Worm (Caenorhabditis elegans) whole organism, mixed stage, embryonic: ENCODE data around the gene F29G6.1.
A peak's percentile ranks its signal among the peaks of the same experiment; 100 is the strongest.

Experiments
- M03D4.4 ChIP-seq: sonication (generic microtip); optimal IDR thresholded peaks from 2 replicates; lab custom pipeline; 2017; ENCODE audit warnings: mild to moderate bottlenecking, missing genetic modification characterization, missing compliant biosample characterization
- blmp-1 ChIP-seq: fragments of 150-350 bp; optimal IDR thresholded peaks from 2 replicates; lab custom pipeline; 2014; ENCODE audit warnings: missing biosample characterization, missing genetic modification characterization
- ceh-39 ChIP-seq: fragments of 150-350 bp; optimal IDR thresholded peaks from 2 replicates; lab custom pipeline; 2014; ENCODE audit warnings: missing biosample characterization, missing genetic modification characterization
- ces-1 ChIP-seq: fragments of 150-350 bp; optimal IDR thresholded peaks from 2 replicates; lab custom pipeline; 2014; ENCODE audit warnings: missing biosample characterization, missing genetic modification reagents, missing genetic modification characterization
- cnd-1 ChIP-seq: fragments of 200-800 bp; sonication (Bioruptor generic); optimal IDR thresholded peaks from 2 replicates; lab custom pipeline; 2018; ENCODE audit warnings: mild to moderate bottlenecking, missing genetic modification characterization, missing compliant biosample characterization
- elt-1 ChIP-seq: sonication (generic microtip); optimal IDR thresholded peaks from 2 replicates; lab custom pipeline; 2017; ENCODE audit warnings: missing genetic modification characterization, mild to moderate bottlenecking, missing compliant biosample characterization, antibody characterized with exemption, moderate library complexity, borderline replicate concordance; ENCODE audit not compliant: insufficient read depth
- elt-3 ChIP-seq: fragments of 150-350 bp; optimal IDR thresholded peaks from 2 replicates; lab custom pipeline; 2014; ENCODE audit warnings: missing biosample characterization, missing genetic modification characterization
- flh-1 ChIP-seq: fragments of 200-800 bp; sonication (Bioruptor generic); optimal IDR thresholded peaks from 2 replicates; lab custom pipeline; 2018; ENCODE audit warnings: mild to moderate bottlenecking, missing genetic modification characterization, moderate library complexity, missing compliant biosample characterization
- ham-2 ChIP-seq: fragments of 200-800 bp; sonication (Bioruptor generic); optimal IDR thresholded peaks from 2 replicates; lab custom pipeline; 2018; ENCODE audit warnings: mild to moderate bottlenecking, missing genetic modification characterization, missing compliant biosample characterization
- hlh-1 ChIP-seq: fragments of 150-350 bp; optimal IDR thresholded peaks from 2 replicates; lab custom pipeline; 2014; ENCODE audit warnings: missing biosample characterization, missing genetic modification reagents, missing genetic modification characterization
- lin-13 ChIP-seq: fragments of 150-350 bp; optimal IDR thresholded peaks from 2 replicates; lab custom pipeline; 2014; ENCODE audit warnings: missing biosample characterization, missing genetic modification characterization
- lsy-2 ChIP-seq: fragments of 150-350 bp; optimal IDR thresholded peaks from 2 replicates; lab custom pipeline; 2014; ENCODE audit warnings: missing biosample characterization, missing genetic modification characterization
- mab-5 ChIP-seq: fragments of 150-350 bp; optimal IDR thresholded peaks from 2 replicates; lab custom pipeline; 2014; ENCODE audit warnings: missing biosample characterization, missing genetic modification characterization
- mep-1 ChIP-seq: fragments of 150-350 bp; optimal IDR thresholded peaks from 2 replicates; lab custom pipeline; 2017; ENCODE audit warnings: missing biosample characterization, missing genetic modification reagents, missing genetic modification characterization, inconsistent platforms
- mls-2 ChIP-seq: sonication (generic microtip); optimal IDR thresholded peaks from 2 replicates; lab custom pipeline; 2016; ENCODE audit warnings: mild to moderate bottlenecking, missing genetic modification characterization, moderate library complexity, missing compliant biosample characterization
- nhr-12 ChIP-seq: fragments of 150-350 bp; optimal IDR thresholded peaks from 2 replicates; lab custom pipeline; 2014; ENCODE audit warnings: missing biosample characterization, missing genetic modification characterization
- nhr-237 ChIP-seq: fragments of 150-350 bp; optimal IDR thresholded peaks from 2 replicates; lab custom pipeline; 2014; ENCODE audit warnings: missing biosample characterization, missing genetic modification characterization
- nhr-28 ChIP-seq: fragments of 150-350 bp; optimal IDR thresholded peaks from 2 replicates; lab custom pipeline; 2014; ENCODE audit warnings: missing biosample characterization, missing genetic modification characterization
- nhr-76 ChIP-seq: sonication (generic microtip); optimal IDR thresholded peaks from 2 replicates; lab custom pipeline; 2017; ENCODE audit warnings: missing biosample characterization, missing genetic modification characterization
- sem-2 ChIP-seq: fragments of 200-800 bp; sonication (Bioruptor generic); optimal IDR thresholded peaks from 2 replicates; lab custom pipeline; 2018; ENCODE audit warnings: mild to moderate bottlenecking, missing genetic modification characterization, missing compliant biosample characterization
- sptf-1 ChIP-seq: sonication (generic microtip); optimal IDR thresholded peaks from 2 replicates; lab custom pipeline; 2017; ENCODE audit warnings: mild to moderate bottlenecking, missing genetic modification characterization, moderate library complexity, missing compliant biosample characterization
- tbx-8 ChIP-seq: fragments of 200-800 bp; sonication (Bioruptor generic); optimal IDR thresholded peaks from 2 replicates; lab custom pipeline; 2018; ENCODE audit warnings: mild to moderate bottlenecking, missing genetic modification characterization, moderate library complexity, missing compliant biosample characterization
- unc-120 ChIP-seq: sonication (generic microtip); optimal IDR thresholded peaks from 2 replicates; lab custom pipeline; 2017; ENCODE audit warnings: missing genetic modification characterization, missing compliant biosample characterization; ENCODE audit not compliant: poor library complexity, severe bottlenecking
- unc-39 ChIP-seq: fragments of 150-350 bp; optimal IDR thresholded peaks from 2 replicates; lab custom pipeline; 2014; ENCODE audit warnings: missing biosample characterization, missing genetic modification characterization
- unc-62 ChIP-seq: fragments of 150-350 bp; optimal IDR thresholded peaks from 2 replicates; lab custom pipeline; 2014; ENCODE audit warnings: missing biosample characterization, missing genetic modification reagents, missing genetic modification characterization
- zip-8 ChIP-seq: fragments of 150-350 bp; optimal IDR thresholded peaks from 2 replicates; lab custom pipeline; 2014; ENCODE audit warnings: missing biosample characterization, missing genetic modification characterization

F29G6.1 gene

ce11 chrX:11548308-11548707, 46.2 kb downstream of the F29G6.1 start, which contains the start of gene mig-2:
TSS of gene mig-2 (plus strand) at chrX:11548608.
- no peak for TF ChIP-seq unc-39
- TF ChIP-seq blmp-1, result no peak
- no peak for TF ChIP-seq mep-1 (tag; lab: Kevin White, UChicago)
- no peak for TF ChIP-seq nhr-12 (tag; lab: Kevin White, UChicago)
- TF ChIP-seq nhr-237, result no peak
- TF ChIP-seq sptf-1, result no peak
- no peak for TF ChIP-seq ces-1 (GFP tag; lab: Kevin White, UChicago)
- TF ChIP-seq flh-1 (GFP tag; lab: Kevin White, UChicago), result no peak
- no peak for TF ChIP-seq sem-2 (GFP tag; lab: Kevin White, UChicago)
- no peak for TF ChIP-seq unc-62 (GFP tag; lab: Kevin White, UChicago)

DNA sequence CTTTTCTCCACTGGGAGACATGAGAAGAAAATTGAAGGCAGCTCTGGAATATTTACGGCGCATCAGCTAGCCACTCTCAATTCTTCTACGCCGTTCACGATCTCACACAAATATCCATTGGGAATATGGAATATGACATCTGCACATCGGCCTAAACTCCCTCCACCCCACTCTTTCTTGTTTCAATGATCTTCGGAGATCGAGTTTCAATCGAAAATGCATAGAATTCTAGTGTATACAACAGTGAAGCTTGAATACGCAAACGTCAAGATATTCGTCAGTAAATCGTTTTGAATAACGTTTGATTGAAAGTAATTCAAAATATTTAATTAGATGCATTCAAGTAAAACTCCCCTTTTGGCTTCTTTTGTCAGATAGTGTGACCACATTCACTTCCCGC, 49.7 kb downstream of the F29G6.1 start:
- TF ChIP-seq elt-3 (no peak), ces-1 (GFP tag; lab: Kevin White, UChicago) (no peak)

- no peak for TF ChIP-seq mls-2 (tag; lab: Kevin White, UChicago)
- TF ChIP-seq ces-1 (GFP tag; lab: Kevin White, UChicago), result peak; percentile 80
Observed at ce11 chrX:11552879-11553278, 50.8 kb downstream of the F29G6.1 start.

ce11 chrX:11554522-11554921, 52.5 kb downstream of the F29G6.1 start:
- peak; percentile 69 for TF ChIP-seq ces-1 (GFP tag; lab: Kevin White, UChicago)
- TF ChIP-seq sptf-1, result no peak

- no peak for TF ChIP-seq nhr-76 (tag; lab: Kevin White, UChicago)
- TF ChIP-seq zip-8, result no peak
- TF ChIP-seq tbx-8 (GFP tag; lab: Kevin White, UChicago), result no peak
- no peak for TF ChIP-seq mep-1 (tag; lab: Kevin White, UChicago)
- TF ChIP-seq ham-2 (GFP tag; lab: Kevin White, UChicago), result no peak
- TF ChIP-seq cnd-1, result no peak
- TF ChIP-seq, all 35 proteins: peak for 0
Observed at ce11 chrX:11555046-11555445, 53.0 kb downstream of the F29G6.1 start.

DNA sequence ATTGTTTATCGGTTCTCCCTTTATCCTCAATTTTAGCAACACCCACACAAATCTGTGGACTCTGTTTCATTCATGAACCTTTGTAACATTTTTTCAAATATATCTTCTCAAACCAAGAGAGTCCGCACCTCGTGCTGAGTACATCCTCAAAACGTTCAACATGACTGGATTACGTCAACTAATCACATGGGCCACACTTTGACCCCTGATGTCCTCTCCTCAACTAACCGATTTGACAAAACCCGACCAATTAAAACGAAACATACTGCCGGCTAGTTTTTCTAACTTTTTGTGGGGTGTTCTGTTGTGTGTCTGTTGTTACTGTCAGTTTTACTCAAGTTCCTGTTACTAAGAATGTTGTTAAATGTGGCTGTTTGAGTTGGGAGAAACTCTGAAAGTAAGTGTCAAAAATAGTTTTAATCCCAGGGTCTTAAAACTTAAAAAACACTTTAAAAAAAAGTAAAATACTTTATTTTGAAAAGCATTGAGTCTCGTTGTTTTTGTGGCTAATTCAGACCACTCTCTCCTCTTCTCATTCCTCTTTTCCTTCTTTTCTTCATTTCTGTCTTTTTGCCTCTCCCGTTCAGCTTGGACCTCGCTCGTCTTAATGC, 53.6 kb downstream of the F29G6.1 start:
- TF ChIP-seq hlh-1 (no peak), lin-13 (no peak), unc-39 (no peak), mep-1 (tag; lab: Kevin White, UChicago) (no peak), mls-2 (tag; lab: Kevin White, UChicago) (no peak), M03D4.4 (tag; lab: Kevin White, UChicago) (no peak), unc-62 (GFP tag; lab: Kevin White, UChicago) (no peak), nhr-237 (no peak), nhr-28 (tag; lab: Kevin White, UChicago) (no peak), mab-5 (tag; lab: Kevin White, UChicago) (no peak)

DNA sequence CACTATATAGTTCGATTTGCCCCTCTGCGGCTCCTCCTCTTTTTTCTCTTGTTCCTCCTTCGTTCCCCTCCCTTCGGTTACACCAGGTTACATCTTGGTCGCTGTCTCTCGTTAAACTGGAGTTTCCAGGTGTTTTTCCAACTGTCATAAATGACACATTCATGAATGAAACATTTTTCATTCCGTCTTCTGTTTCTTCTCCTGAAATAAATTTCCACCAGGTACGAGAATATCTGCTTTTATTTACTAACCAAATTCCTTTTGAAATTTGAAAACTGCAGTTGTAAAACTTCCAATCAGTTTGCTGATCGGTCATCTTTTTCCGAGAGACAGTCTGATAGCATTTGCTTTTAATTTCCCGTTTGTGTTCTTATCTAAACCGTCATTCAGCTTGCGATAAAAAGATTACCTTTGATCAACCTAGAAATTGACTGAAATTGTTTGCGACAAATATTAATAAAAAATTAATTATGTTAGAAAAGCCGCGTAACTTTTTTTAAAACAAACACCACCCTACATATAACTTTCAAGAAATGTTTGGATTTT, 54.2 kb downstream of the F29G6.1 start, which contains the start of gene C35C5.10:
TSS of gene C35C5.10 (plus strand) at position 51 of the 546 bp plus-strand sequence.
- TF ChIP-seq mab-5 (tag; lab: Kevin White, UChicago), result no peak
- no peak for TF ChIP-seq nhr-76 (tag; lab: Kevin White, UChicago)
- TF ChIP-seq mep-1 (tag; lab: Kevin White, UChicago), result no peak
- TF ChIP-seq zip-8, result no peak
- TF ChIP-seq lsy-2 (tag; lab: Kevin White, UChicago), result no peak
- TF ChIP-seq ceh-39 (tag; lab: Kevin White, UChicago), result no peak
- TF ChIP-seq tbx-8 (GFP tag; lab: Kevin White, UChicago), result no peak
- no peak for TF ChIP-seq unc-120 (tag; lab: Kevin White, UChicago)
- no peak for TF ChIP-seq nhr-237

ce11 chrX:11558156-11558555, 56.1 kb downstream of the F29G6.1 start:
- TF ChIP-seq ces-1 (GFP tag; lab: Kevin White, UChicago) (peak; percentile 89), lsy-2 (tag; lab: Kevin White, UChicago) (no peak), elt-1 (tag; lab: Kevin White, UChicago) (no peak), cnd-1 (no peak), flh-1 (GFP tag; lab: Kevin White, UChicago) (no peak), hlh-1 (no peak)
- TF ChIP-seq, all 35 proteins: peak for 1
